Worm (Caenorhabditis elegans) whole organism, dauer: ENCODE measurements around the gene sre-6.

Experiments used
- unc-62 ChIP-seq: sonication (generic microtip); optimal IDR thresholded peaks from 2 replicates; lab custom pipeline; 2017; ENCODE audit warnings: missing biosample characterization, missing genetic modification reagents, missing genetic modification characterization

Gene sre-6

DNA sequence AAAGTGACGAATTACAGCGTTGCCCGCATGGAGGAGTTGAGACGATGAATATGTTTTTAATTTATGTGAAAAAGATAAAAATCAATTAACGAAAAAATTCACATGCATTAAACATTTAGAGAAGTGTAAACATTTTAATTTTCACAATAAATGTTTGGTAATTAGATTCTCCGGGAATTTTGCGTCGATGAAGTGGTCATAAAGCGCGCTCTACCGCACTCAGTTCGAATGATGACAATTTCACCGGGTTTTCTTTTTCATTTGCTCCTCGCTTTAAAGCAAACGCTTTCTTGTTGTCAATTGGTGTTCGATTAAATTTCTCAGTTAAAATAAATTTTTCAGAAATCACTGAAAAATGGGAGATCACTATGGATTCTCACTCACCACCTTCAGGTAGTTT lies 7.4 kb upstream of the sre-6 start, which contains the start of the genes D1054.1 and pas-2:
TSS of gene D1054.1 (minus strand) at position 192 of the 400 bp plus-strand sequence.
TSS of gene pas-2 (plus strand) at position 343 of the 400 bp plus-strand sequence.
- no peak for TF ChIP-seq unc-62 (GFP tag; lab: Kevin White, UChicago)

DNA sequence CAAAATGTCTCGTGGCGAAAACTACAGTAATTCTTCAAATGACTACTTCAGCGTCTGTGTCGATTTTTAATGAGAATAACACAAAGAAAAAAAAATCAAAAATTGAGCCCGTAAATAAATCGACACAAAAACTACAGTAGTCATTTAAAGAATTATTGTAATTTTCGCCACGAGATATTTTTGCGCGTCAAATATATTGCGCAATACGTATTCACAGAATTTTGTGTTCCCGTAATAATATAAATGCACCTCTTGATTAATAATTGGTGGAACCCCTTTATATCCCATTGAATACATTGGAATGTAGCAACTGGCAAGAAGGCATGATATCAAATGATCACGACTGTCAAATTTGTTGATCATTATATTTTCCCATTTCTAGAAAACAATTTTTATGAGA lies 6.3 kb upstream of the sre-6 start:
- TF ChIP-seq unc-62 (GFP tag; lab: Kevin White, UChicago): no peak

DNA sequence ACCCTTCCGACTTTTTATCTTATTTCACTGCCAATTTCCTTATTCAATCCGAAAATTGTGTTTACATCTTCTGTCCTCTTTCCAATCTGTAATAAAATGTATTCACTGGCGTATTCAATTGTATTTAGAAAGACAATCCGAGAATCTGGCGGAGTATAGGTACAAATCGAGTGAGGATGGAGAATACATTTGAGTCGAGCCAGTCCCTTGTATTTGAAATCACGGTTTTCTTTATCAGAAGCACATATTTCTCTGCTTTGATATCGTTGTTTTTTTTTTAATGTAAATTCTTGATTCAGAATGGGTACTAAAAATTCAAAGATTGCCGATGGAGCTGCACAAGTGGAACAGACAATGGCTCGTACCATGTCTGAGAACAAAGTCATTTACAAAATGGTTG lies 1.5 kb upstream of the sre-6 start, which contains the start of gene ocr-1:
TSS of gene ocr-1 (plus strand) at position 301 of the 400 bp plus-strand sequence.
- TF ChIP-seq unc-62 (GFP tag; lab: Kevin White, UChicago): no peak

DNA sequence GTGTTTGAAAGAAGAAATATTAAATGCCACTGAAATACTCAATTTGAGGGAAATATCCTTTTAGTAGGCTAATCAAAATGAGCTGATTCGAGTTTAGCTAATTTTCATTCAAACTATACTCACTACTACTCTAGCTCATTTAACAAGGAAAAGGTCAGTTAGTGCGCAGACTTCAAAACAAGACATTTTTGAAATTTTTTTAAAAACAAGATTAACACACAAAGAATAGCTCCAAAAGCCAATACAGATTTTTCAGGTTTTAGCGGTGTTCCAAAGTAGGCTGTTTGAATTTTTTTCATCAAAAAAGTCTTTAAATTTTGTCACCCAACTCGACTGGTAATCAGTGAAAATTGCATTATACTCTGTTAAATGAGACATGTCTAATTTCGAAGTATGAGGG lies 1.8 kb downstream of the sre-6 start:
- no peak for TF ChIP-seq unc-62 (GFP tag; lab: Kevin White, UChicago)

DNA sequence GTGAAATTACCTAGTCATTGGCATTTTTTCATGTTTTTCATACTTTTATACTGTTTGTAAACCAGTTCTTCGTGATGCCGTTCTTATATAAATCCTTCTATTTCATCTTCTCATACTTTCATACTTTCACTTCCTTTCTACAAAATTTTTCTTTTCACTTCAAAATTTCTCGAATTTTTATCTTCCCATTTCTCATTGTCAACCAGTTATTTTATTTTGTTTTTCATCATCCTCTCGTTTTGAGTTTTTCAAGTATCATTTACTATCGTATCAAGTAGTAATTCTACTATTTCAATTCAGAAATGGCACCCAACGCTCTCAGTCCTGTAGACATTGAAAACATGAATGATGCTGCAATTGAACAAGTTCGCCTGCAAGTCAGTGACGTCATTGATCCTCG lies 3.9 kb downstream of the sre-6 start, which contains the start of gene F28H7.8:
TSS of gene F28H7.8 (plus strand) at position 301 of the 400 bp plus-strand sequence.
- TF ChIP-seq unc-62 (GFP tag; lab: Kevin White, UChicago): no peak

ce11 chrV:10757128-10757527 lies 5.5 kb downstream of the sre-6 start:
- TF ChIP-seq unc-62 (GFP tag; lab: Kevin White, UChicago): no peak

DNA sequence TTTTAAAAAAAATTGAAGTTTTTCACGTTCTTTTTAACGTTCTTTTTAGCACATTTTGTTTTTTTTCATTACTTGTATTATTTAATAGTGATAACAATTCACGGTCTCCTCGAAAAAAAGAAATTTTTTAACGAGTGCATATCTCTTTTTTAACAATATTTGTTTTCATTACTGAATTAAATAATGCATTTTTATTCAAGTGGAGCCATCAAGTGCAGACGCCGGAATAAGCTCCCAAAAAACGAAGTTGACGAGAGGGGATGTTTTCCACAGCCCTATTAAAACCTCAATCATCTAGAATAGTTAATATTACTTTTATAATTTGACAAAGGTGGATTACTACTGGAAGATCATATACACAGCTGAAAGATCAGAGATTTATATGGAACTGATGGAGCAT lies 5.9 kb downstream of the sre-6 start, which contains the start of gene irld-6:
TSS of gene irld-6 (minus strand) at position 101 of the 400 bp plus-strand sequence.
- TF ChIP-seq unc-62 (GFP tag; lab: Kevin White, UChicago): no peak

- TF ChIP-seq unc-62 (GFP tag; lab: Kevin White, UChicago): no peak
Observed at ce11 chrV:10754050-10754449, 8.5 kb downstream of the sre-6 start, which contains the start of gene F28H7.7. TSS of gene F28H7.7 (minus strand) at chrV:10754150.

DNA sequence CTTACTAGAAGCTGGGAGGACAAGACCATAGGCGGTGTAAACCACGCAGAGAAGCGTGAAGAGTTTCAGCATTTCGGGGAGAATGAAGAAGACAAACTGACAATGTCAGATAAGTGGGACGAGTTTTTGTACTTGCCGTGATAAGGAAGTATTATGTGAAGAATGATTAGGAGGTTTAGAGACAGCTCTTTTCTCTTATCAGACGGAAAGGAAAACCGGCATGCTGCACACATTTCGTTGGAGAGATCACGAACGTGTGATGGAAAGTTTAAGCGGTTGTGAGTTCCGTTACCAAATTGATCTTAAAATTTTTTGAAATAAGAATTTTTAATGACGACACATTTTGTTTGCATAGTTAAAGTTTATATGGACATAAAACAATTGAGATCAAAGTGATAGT lies 12.0 kb downstream of the sre-6 start, which contains the start of gene F28H7.3:
TSS of gene F28H7.3 (minus strand) at position 159 of the 400 bp plus-strand sequence.
- TF ChIP-seq unc-62 (GFP tag; lab: Kevin White, UChicago): no peak

DNA sequence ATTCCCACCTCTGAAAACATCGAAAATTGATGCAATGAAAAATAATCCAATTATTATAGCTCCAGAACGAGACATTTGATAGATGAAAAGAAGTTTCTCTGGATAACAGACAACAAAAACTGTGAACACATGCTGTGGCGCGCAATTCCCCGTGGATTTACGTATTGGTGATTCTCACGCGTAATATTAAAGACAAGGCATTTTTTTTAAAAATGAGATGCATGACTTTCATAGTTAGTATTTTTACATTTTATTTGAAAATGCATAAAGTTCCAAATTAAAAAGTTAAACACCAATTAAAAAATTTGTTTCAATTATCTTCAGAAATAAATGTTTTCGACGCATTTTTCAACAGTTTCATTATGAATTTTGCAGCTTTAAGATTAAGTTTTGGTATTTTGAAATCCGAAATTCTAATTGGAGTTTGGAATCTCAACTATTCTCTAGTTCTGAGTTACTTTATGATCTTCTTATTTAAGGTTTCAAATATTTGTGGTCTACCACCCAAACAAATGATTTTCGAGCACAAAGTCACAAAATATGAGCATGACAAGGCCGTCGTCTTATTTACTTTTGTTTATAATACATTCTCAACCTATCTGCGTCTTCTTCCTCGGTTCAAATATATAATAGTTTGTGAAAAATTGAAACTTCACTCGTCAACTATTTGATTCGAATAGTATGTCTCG lies 15.2 kb downstream of the sre-6 start, which contains the start of the genes selt-1.2 and F28H7.2:
TSS of gene selt-1.2 (minus strand) at position 101 of the 689 bp plus-strand sequence.
TSS of gene F28H7.2 (plus strand) at position 639 of the 689 bp plus-strand sequence.
- TF ChIP-seq unc-62 (GFP tag; lab: Kevin White, UChicago): no peak

DNA sequence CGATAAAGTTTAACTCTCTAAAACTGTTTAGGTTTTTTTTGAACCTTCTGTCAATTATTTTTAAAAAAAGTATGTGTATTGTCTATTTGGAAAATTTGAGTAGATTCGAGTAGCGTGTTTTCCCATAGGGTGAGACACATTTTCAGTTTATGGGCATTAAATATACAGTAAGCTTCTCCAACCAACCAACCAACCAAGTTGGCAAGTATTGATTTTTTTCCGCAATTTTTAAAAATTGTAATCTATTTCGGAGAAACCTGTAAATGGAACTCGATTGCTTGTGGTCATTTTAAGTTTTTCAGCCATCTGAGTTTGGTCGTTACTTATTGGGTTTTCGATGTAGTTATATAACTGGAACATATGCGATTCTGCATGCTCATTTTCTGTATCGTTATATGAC lies 17.6 kb downstream of the sre-6 start, which contains the start of gene srj-21:
TSS of gene srj-21 (plus strand) at position 301 of the 400 bp plus-strand sequence.
- TF ChIP-seq unc-62 (GFP tag; lab: Kevin White, UChicago): no peak

ce11 chrV:10743649-10744048 lies 18.9 kb downstream of the sre-6 start, which contains the start of gene srj-22:
TSS of gene srj-22 (minus strand) at chrV:10743749.
- no peak for TF ChIP-seq unc-62 (GFP tag; lab: Kevin White, UChicago)

DNA sequence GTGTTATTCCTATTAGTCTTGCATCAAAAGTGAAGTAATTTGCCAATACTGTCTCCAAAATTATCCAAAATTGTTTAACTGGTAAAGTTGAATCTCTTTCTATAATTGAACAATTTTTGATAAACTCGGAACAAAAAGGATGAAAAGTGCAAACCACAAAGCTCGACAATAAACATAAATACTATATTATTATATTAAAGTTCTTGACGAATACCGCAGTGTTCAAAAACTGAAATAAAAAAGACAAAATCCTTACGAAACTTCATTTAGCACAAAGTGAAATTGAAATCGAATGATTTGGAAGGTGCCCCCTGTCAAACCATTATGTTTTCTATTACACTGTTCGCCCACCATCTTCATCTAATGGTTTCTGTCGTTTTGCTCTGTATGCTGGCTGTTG lies 21.2 kb downstream of the sre-6 start, which contains the start of gene ZC302.3:
TSS of gene ZC302.3 (minus strand) at position 101 of the 400 bp plus-strand sequence.
- TF ChIP-seq unc-62 (GFP tag; lab: Kevin White, UChicago): no peak

DNA sequence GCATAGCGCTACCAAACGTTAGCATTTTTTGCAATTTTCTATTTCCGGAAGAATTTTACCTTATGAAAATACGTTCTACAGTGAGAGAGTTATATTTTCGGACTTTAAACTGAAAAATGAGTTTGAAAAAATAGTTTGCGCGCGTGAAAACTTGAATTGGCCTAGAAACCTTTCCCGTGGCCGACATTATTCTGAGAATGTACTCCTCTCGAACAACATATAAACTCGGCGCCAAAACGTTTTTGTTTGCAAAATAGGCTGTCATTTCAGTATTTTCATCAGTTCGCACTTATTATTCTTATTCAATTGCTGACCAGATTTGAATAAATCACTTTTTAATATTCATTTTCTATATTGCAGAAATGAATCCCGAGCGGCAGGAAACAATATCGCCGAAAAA lies 25.8 kb downstream of the sre-6 start, which contains the start of the genes mre-11 and wdr-5.3:
TSS of gene mre-11 (minus strand) at position 113 of the 400 bp plus-strand sequence.
TSS of gene wdr-5.3 (plus strand) at position 361 of the 400 bp plus-strand sequence.
- no peak for TF ChIP-seq unc-62 (GFP tag; lab: Kevin White, UChicago)

DNA sequence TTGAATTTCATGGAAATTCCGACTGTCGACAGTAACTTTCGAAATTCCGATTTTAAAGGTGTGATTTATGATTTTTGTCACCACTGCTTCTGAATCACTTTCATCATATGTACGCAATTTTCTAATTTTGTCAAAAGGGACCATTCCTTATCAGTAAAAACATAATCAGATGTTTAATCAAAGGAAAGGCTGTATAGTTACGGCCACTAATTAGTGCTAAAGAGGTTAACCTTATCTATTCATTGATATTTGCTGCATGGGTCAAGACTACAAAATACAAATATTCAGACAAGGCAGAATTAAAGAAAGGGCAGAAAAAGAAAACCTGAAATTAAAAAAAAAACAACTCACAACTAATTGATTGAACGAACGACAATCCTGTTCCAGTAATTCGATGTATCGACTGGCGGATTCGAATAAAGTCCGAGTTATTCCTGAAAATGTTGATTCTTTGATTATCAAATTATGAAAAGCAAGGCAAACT lies 30.6 kb downstream of the sre-6 start, which contains the start of gene T28B11.1:
TSS of gene T28B11.1 (minus strand) at position 434 of the 484 bp plus-strand sequence.
- TF ChIP-seq unc-62 (GFP tag; lab: Kevin White, UChicago): no peak
